Fruit fly (Drosophila melanogaster) ovary, adult (tissue): ENCODE measurements around the gene Pgls.

ENCODE experiments used
- CG17801 ChIP-seq: fragments of 200-800 bp; optimal IDR thresholded peaks from 2 replicates; lab custom pipeline; 2019; ENCODE audit warnings: missing biosample characterization, mild to moderate bottlenecking, missing genetic modification characterization, moderate library complexity; ENCODE audit not compliant: partially characterized antibody

The Pgls gene

dm6 chrX:10822678-10823440 lies 24.4 kb upstream of the Pgls start:
- TF ChIP-seq CG17801 (GFP tag; lab: Kevin White, UChicago) = no peak

dm6 chrX:10823441-10823818 lies 23.8 kb upstream of the Pgls start:
- no peak for TF ChIP-seq CG17801 (GFP tag; lab: Kevin White, UChicago)

dm6 chrX:10824227-10824702 lies 23.0 kb upstream of the Pgls start, which contains the start of gene Imp:
Imp (minus strand) TSS chrX:10824277.
- TF ChIP-seq CG17801 (GFP tag; lab: Kevin White, UChicago) = no peak

dm6 chrX:10825349-10826129 lies 21.7 kb upstream of the Pgls start:
- TF ChIP-seq CG17801 (GFP tag; lab: Kevin White, UChicago) = no peak

- no peak for TF ChIP-seq CG17801 (GFP tag; lab: Kevin White, UChicago)
Measured at dm6 chrX:10827301-10827700, 19.9 kb upstream of the Pgls start.

dm6 chrX:10832369-10832768 lies 14.9 kb upstream of the Pgls start:
- peak; percentile 21 for TF ChIP-seq CG17801 (GFP tag; lab: Kevin White, UChicago)

- TF ChIP-seq CG17801 (GFP tag; lab: Kevin White, UChicago) = no peak
Measured at dm6 chrX:10835631-10836030, 11.6 kb upstream of the Pgls start.

dm6 chrX:10838962-10839361 lies 8.3 kb upstream of the Pgls start, which contains the start of gene CG15210:
CG15210 (plus strand) TSS chrX:10839230.
- TF ChIP-seq CG17801 (GFP tag; lab: Kevin White, UChicago) = no peak

- no peak for TF ChIP-seq CG17801 (GFP tag; lab: Kevin White, UChicago)
Measured at dm6 chrX:10840892-10841564, 6.2 kb upstream of the Pgls start.

- no peak for TF ChIP-seq CG17801 (GFP tag; lab: Kevin White, UChicago)
Measured at dm6 chrX:10841717-10842255, 5.5 kb upstream of the Pgls start, which contains the start of gene CG15209. CG15209 (plus strand) TSS chrX:10842205.

- TF ChIP-seq CG17801 (GFP tag; lab: Kevin White, UChicago) = no peak
Measured at dm6 chrX:10844807-10845206, 2.4 kb upstream of the Pgls start, which contains the start of gene CG32669. CG32669 (minus strand) TSS chrX:10845081.

dm6 chrX:10845256-10845655 lies 2.0 kb upstream of the Pgls start:
- peak; percentile 36 for TF ChIP-seq CG17801 (GFP tag; lab: Kevin White, UChicago)

- no peak for TF ChIP-seq CG17801 (GFP tag; lab: Kevin White, UChicago)
Measured at dm6 chrX:10846972-10847435, 234 bp upstream of the Pgls start, which contains the start of gene sbr. sbr (minus strand) TSS chrX:10847092.

- no peak for TF ChIP-seq CG17801 (GFP tag; lab: Kevin White, UChicago)
Measured at dm6 chrX:10847447-10847846, 209 bp downstream of the Pgls start.
